Worm (Caenorhabditis elegans) whole organism, midembryonic: ENCODE data around the gene pps-1.

Experiments used
- T22C8.4 ChIP-seq: fragments of 200-800 bp; sonication (Bioruptor generic); IDR thresholded peaks from 2 replicates; pipeline ENCODE4 v1.3.6; 2022; ENCODE audit warnings: missing genetic modification characterization, missing compliant biosample characterization
- cog-1 ChIP-seq: sonication (generic microtip); optimal IDR thresholded peaks from 2 replicates; lab custom pipeline; 2016; ENCODE audit warnings: missing genetic modification characterization, missing compliant biosample characterization
- flt-1 ChIP-seq: fragments of 200-800 bp; sonication (Bioruptor generic); IDR thresholded peaks from 2 replicates; pipeline ENCODE4 v1.3.6; 2022; ENCODE audit warnings: missing genetic modification characterization, missing compliant biosample characterization
- klf-2 ChIP-seq: fragments of 200-800 bp; sonication (Bioruptor generic); conservative IDR thresholded peaks from 2 replicates; pipeline ENCODE4 v1.3.6; 2022; ENCODE audit warnings: missing genetic modification reagents, missing genetic modification characterization, missing compliant biosample characterization
- med-1 ChIP-seq: sonication (generic microtip); optimal IDR thresholded peaks from 2 replicates; lab custom pipeline; 2017; ENCODE audit warnings: missing genetic modification characterization, mild to moderate bottlenecking, missing compliant biosample characterization, antibody characterized with exemption, missing genetic modification reagents; ENCODE audit not compliant: insufficient read depth
- ref-1 ChIP-seq: fragments of 200-800 bp; sonication (Bioruptor generic); conservative IDR thresholded peaks from 2 replicates; pipeline ENCODE4 v1.3.6; 2022; ENCODE audit warnings: missing genetic modification reagents, missing genetic modification characterization, missing compliant biosample characterization
- tab-1 ChIP-seq: fragments of 200-800 bp; sonication (Bioruptor generic); IDR thresholded peaks from 2 replicates; pipeline ENCODE4 v1.3.6; 2022; ENCODE audit warnings: missing genetic modification characterization, missing compliant biosample characterization
- ztf-23 ChIP-seq: fragments of 200-800 bp; sonication (Bioruptor generic); IDR thresholded peaks from 2 replicates; pipeline ENCODE4 v1.3.6; 2022; ENCODE audit warnings: missing genetic modification reagents, missing genetic modification characterization, missing compliant biosample characterization
- ztf-29 ChIP-seq: fragments of 200-800 bp; sonication (Bioruptor generic); IDR thresholded peaks from 2 replicates; pipeline ENCODE4 v1.3.6; 2022; ENCODE audit warnings: missing genetic modification reagents, missing genetic modification characterization, missing compliant biosample characterization

The pps-1 gene

DNA sequence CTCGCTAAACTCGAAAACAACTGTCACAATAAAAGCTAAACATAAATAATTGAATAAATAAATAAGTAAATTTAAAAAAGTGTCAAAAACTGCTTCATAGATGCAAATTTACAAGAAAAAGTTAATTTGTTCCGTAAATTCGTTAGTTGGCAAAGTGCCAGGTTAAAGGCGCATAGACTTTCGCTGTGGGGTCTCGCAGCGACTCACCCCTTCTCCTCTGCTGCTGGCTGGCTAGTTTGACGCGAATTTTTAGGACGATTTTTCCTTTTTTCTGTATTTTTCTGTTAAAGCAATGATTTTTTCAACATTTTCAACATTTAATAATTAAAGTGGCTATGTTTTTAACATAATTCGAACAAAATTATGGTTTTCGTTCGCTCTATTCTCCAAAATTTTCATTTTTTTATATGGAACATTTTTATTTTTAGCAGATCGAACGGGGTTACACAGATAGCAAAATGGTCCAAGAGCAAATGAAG is 14.5 kb downstream of the pps-1 start, which contains the start of gene rack-1:
rack-1 (plus strand) TSS at position 429 of the 479 bp plus-strand sequence.
- no peak for TF ChIP-seq klf-2
- TF ChIP-seq cog-1: no peak
- no peak for TF ChIP-seq T22C8.4 (GFP tag; lab: Robert Waterston, UW)
- TF ChIP-seq flt-1: no peak
- no peak for TF ChIP-seq tab-1
- TF ChIP-seq ref-1 (GFP tag; lab: Robert Waterston, UW): no peak
- no peak for TF ChIP-seq ztf-23 (GFP tag; lab: Robert Waterston, UW)
- no peak for TF ChIP-seq med-1 (GFP tag; lab: Kevin White, UChicago)
- TF ChIP-seq ztf-29: no peak

ce11 chrIV:10177779-10178178 is 16.0 kb downstream of the pps-1 start, which contains the start of gene mspn-1:
Gene mspn-1 (plus strand): TSS chrIV:10177968.
- TF ChIP-seq cog-1: no peak
- no peak for TF ChIP-seq ztf-23 (GFP tag; lab: Robert Waterston, UW)
- TF ChIP-seq med-1 (GFP tag; lab: Kevin White, UChicago): no peak
- TF ChIP-seq klf-2: no peak
- TF ChIP-seq T22C8.4 (GFP tag; lab: Robert Waterston, UW): no peak
- no peak for TF ChIP-seq ztf-29
- no peak for TF ChIP-seq tab-1
- TF ChIP-seq flt-1: no peak
- no peak for TF ChIP-seq ref-1 (GFP tag; lab: Robert Waterston, UW)

DNA sequence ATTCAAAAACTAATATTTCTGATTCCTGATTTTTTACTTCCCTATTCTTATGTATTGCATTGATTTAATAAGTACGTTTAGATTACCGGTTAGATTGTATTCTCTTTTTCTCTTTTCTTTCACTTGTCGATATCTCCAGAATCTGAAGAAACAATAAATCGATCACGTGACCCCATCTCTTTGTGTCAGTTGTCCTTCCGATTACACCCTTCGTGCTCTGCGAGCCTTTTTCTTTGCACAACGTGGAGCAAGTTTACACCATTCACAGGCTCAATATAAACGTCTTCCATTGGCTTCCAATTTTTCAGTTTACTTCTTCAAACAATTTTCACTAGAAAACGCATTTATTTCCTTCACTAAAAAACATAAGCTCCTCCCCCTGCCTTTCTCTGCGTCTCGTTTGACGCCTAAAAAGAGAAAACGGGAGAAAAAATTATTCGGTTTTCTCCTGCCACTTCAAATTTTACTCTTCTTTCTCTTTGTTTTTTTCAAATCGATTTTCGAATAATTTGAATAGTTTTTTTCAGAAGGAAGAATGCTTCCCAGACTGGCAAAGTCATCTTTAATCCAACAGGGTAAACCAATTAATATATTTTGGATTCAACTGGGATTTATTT is 18.4 kb downstream of the pps-1 start, which contains the start of gene gta-1:
gta-1 (plus strand) TSS at position 528 of the 617 bp plus-strand sequence.
- TF ChIP-seq med-1 (GFP tag; lab: Kevin White, UChicago) (no peak), T22C8.4 (GFP tag; lab: Robert Waterston, UW) (no peak), tab-1 (no peak), klf-2 (no peak), ztf-23 (GFP tag; lab: Robert Waterston, UW) (no peak), ztf-29 (no peak)

ce11 chrIV:10188505-10188904 is 26.7 kb downstream of the pps-1 start:
- no peak for TF ChIP-seq med-1 (GFP tag; lab: Kevin White, UChicago)
- TF ChIP-seq flt-1: no peak
- no peak for TF ChIP-seq ztf-29
- no peak for TF ChIP-seq tab-1
- no peak for TF ChIP-seq cog-1
- no peak for TF ChIP-seq klf-2
- no peak for TF ChIP-seq T22C8.4 (GFP tag; lab: Robert Waterston, UW)
- no peak for TF ChIP-seq ztf-23 (GFP tag; lab: Robert Waterston, UW)
- no peak for TF ChIP-seq ref-1 (GFP tag; lab: Robert Waterston, UW)

ce11 chrIV:10190586-10190985 is 28.8 kb downstream of the pps-1 start:
- no peak for TF ChIP-seq ztf-23 (GFP tag; lab: Robert Waterston, UW)
- TF ChIP-seq flt-1: 0 out of 2 replicates have a peak, but pooled peaks have one; percentile 22
- no peak for TF ChIP-seq tab-1
- no peak for TF ChIP-seq cog-1

ce11 chrIV:10191498-10191897 is 29.7 kb downstream of the pps-1 start:
- TF ChIP-seq med-1 (GFP tag; lab: Kevin White, UChicago): no peak
- no peak for TF ChIP-seq ztf-23 (GFP tag; lab: Robert Waterston, UW)
- no peak for TF ChIP-seq klf-2
- no peak for TF ChIP-seq cog-1
- TF ChIP-seq tab-1: no peak
- TF ChIP-seq ref-1 (GFP tag; lab: Robert Waterston, UW): no peak
- no peak for TF ChIP-seq ztf-29
- TF ChIP-seq flt-1: no peak
- no peak for TF ChIP-seq T22C8.4 (GFP tag; lab: Robert Waterston, UW)

DNA sequence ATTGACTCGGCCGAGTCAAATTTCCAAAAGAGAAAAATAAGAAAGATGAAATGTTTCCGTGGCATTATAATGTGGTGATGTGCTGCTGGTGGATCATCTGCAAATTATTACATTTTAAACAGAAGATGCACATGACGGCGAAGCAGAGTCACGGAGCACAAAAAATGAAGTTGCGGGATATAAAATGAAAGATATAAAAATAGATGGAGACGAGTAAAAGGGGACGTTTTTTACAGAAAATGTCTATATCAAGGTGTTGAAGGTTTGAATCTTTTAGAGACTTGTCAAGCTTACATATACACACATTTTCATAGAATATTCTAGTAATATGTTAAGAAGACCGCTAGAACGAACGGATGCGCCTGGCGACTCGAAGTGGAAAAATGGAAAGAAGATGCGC is 32.5 kb downstream of the pps-1 start, which contains the start of gene ptrg-1:
ptrg-1 (minus strand) TSS at position 101 of the 400 bp plus-strand sequence.
- no peak for TF ChIP-seq flt-1
- no peak for TF ChIP-seq ztf-29
- no peak for TF ChIP-seq klf-2
- no peak for TF ChIP-seq ztf-23 (GFP tag; lab: Robert Waterston, UW)
- no peak for TF ChIP-seq cog-1
- TF ChIP-seq ref-1 (GFP tag; lab: Robert Waterston, UW): no peak
- TF ChIP-seq T22C8.4 (GFP tag; lab: Robert Waterston, UW): no peak
- TF ChIP-seq med-1 (GFP tag; lab: Kevin White, UChicago): no peak
- no peak for TF ChIP-seq tab-1

DNA sequence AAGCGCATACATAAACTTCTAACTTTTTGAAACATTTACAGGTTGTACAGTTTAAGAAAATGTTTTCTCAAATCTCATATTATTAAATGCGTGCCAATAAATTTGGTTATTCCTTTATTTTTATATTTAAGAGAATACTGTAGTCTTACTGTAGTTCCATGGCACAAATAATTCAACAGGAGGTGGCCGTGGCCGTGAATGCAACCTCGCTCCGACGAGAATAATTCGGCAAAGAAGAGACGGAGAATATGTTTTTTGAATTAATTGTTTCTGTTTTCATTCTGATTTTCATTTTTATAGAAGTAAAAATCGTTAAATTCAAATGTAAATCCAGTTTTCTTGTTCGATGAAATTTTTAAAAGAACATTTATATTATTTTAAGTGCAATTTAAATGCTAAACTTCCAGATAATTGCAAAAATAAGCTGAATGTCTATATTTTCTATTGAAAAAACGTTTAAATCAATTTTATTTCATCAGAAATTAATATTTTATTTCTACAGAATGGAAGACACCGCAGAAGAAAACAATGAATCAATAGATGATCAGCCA is 35.6 kb downstream of the pps-1 start, which contains the start of gene gon-4:
gon-4 (plus strand) TSS at position 501 of the 551 bp plus-strand sequence.
- TF ChIP-seq klf-2 (no peak), ztf-29 (no peak), cog-1 (no peak), T22C8.4 (GFP tag; lab: Robert Waterston, UW) (no peak), flt-1 (no peak), med-1 (GFP tag; lab: Kevin White, UChicago) (no peak), ztf-23 (GFP tag; lab: Robert Waterston, UW) (no peak)

- TF ChIP-seq tab-1: no peak
- TF ChIP-seq klf-2: no peak
- no peak for TF ChIP-seq cog-1
- TF ChIP-seq flt-1: no peak
- TF ChIP-seq T22C8.4 (GFP tag; lab: Robert Waterston, UW): no peak
- no peak for TF ChIP-seq med-1 (GFP tag; lab: Kevin White, UChicago)
- TF ChIP-seq ztf-29: no peak
- no peak for TF ChIP-seq ref-1 (GFP tag; lab: Robert Waterston, UW)
- TF ChIP-seq ztf-23 (GFP tag; lab: Robert Waterston, UW): no peak
Measured at ce11 chrIV:10206182-10206581, 44.4 kb downstream of the pps-1 start, which contains the start of gene K04D7.6. Gene K04D7.6 (minus strand): TSS chrIV:10206282.
